Worm (Caenorhabditis elegans): Measurements from ENCODE around the gene mpst-1.

mpst-1 gene

ce11 chrV:11802508-11802907 is 24.4 kb downstream of the mpst-1 start:
- TF ChIP-seq unc-55 (GFP tag; optimal IDR thresholded peaks at IDR 0.05) (no peak), gmeb-1 (tag; optimal IDR thresholded peaks at IDR 0.05) (peak; percentile 57), lin-39 (tag; optimal IDR thresholded peaks at IDR 0.05) (no peak), ceh-82 (tag; optimal IDR thresholded peaks at IDR 0.05) (no peak), nhr-23 (tag; optimal IDR thresholded peaks at IDR 0.05) (no peak), Y55F3AM.14 (GFP tag; optimal IDR thresholded peaks at IDR 0.05) (peak; percentile 83), snpc-4 (tag; optimal IDR thresholded peaks at IDR 0.05) (no peak), crh-2 (tag; optimal IDR thresholded peaks at IDR 0.05) (peak; percentile 84), mbf-1 (tag; optimal IDR thresholded peaks at IDR 0.05) (no peak), nhr-77 (tag; optimal IDR thresholded peaks at IDR 0.05) (no peak), C34F6.9 (tag; optimal IDR thresholded peaks at IDR 0.05) (no peak), skn-1 (tag; optimal IDR thresholded peaks at IDR 0.05) (no peak), zag-1 (tag; optimal IDR thresholded peaks at IDR 0.05) (no peak), nhr-11 (tag; optimal IDR thresholded peaks at IDR 0.05) (no peak), fos-1 (tag; optimal IDR thresholded peaks at IDR 0.05) (peak; percentile 61), ztf-1 (GFP tag; conservative IDR thresholded peaks at IDR 0.05) (no peak), elt-1 (tag; optimal IDR thresholded peaks at IDR 0.05) (no peak), mdl-1 (tag; optimal IDR thresholded peaks at IDR 0.05) (peak; percentile 79 to 89), lsy-2 (tag; optimal IDR thresholded peaks at IDR 0.05) (peak in 1 of 2 experiments; percentile 60), nhr-21 (tag; optimal IDR thresholded peaks at IDR 0.05) (peak; percentile 99), ama-1 (optimal IDR thresholded peaks at IDR 0.05) (no peak), sma-9 (GFP tag; optimal IDR thresholded peaks at IDR 0.05) (peak; percentile 99), sma-9 (tag; optimal IDR thresholded peaks at IDR 0.05) (peak; percentile 15), elt-3 (tag; optimal IDR thresholded peaks at IDR 0.05) (no peak), unc-62 (GFP tag; optimal IDR thresholded peaks at IDR 0.05) (no peak), mab-5 (tag; optimal IDR thresholded peaks at IDR 0.05) (no peak), peb-1 (tag; optimal IDR thresholded peaks at IDR 0.05) (no peak), blmp-1 (tag; optimal IDR thresholded peaks at IDR 0.05; ENCODE audit: insufficient read depth) (peak; percentile 97), nhr-10 (tag; optimal IDR thresholded peaks at IDR 0.05) (no peak), F13H6.1 (tag; optimal IDR thresholded peaks at IDR 0.05) (peak; percentile 79), alr-1 (tag; optimal IDR thresholded peaks at IDR 0.05) (no peak), ztf-11 (tag; optimal IDR thresholded peaks at IDR 0.05) (no peak), lin-11 (tag; optimal IDR thresholded peaks at IDR 0.05) (no peak), lin-13 (GFP tag; optimal IDR thresholded peaks at IDR 0.05) (no peak), egl-27 (tag; optimal IDR thresholded peaks at IDR 0.05) (peak; percentile 91), dmd-4 (tag; optimal IDR thresholded peaks at IDR 0.05) (no peak), nhr-12 (tag; optimal IDR thresholded peaks at IDR 0.05) (no peak), nhr-6 (tag; optimal IDR thresholded peaks at IDR 0.05) (peak; percentile 54), nhr-237 (tag; optimal IDR thresholded peaks at IDR 0.05) (no peak), ztf-4 (tag; optimal IDR thresholded peaks at IDR 0.05) (no peak), nhr-129 (tag; optimal IDR thresholded peaks at IDR 0.05) (peak; percentile 31), nhr-25 (tag; optimal IDR thresholded peaks at IDR 0.05) (peak; percentile 96), R02D3.7 (tag; optimal IDR thresholded peaks at IDR 0.05) (no peak), sem-4 (tag; optimal IDR thresholded peaks at IDR 0.05) (peak; percentile 71), ceh-16 (tag; optimal IDR thresholded peaks at IDR 0.05) (no peak), sma-3 (GFP tag; optimal IDR thresholded peaks at IDR 0.05) (peak; percentile 99), ZK546.5 (tag; optimal IDR thresholded peaks at IDR 0.05) (no peak), unc-39 (tag; optimal IDR thresholded peaks at IDR 0.05) (no peak), aly-2 (tag; optimal IDR thresholded peaks at IDR 0.05) (no peak)

Data from whole organism, L2 larva.